Worm (Caenorhabditis elegans): ENCODE measurements around the gene ttr-8.

ttr-8 gene

DNA sequence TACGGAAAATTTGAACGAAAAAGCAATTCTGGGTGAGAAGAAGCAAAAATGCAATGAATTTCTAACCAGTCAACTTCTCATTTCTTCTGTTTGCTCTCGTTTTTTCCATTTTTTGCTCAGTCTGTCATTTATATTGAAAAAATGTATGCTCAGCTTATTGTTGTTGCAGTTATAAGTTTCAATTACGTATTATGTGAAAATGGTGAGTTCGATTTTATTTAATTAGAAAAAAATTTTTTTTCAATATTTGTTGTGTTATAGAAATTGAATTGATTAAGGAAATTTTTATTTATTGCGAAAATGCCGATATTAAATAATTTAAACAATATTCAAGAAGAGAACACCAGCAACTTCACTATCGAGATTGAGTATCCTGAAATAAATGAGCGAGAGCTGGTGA is 3.3 kb downstream of the ttr-8 start, which contains the start of gene lgc-12:
lgc-12 (plus strand) TSS at position 301 of the 400 bp plus-strand sequence.
- no peak for TF ChIP-seq ets-7 (tag; optimal IDR thresholded peaks at IDR 0.05)
- TF ChIP-seq sea-1 (GFP tag; conservative IDR thresholded peaks at IDR 0.05), result no peak
- no peak for TF ChIP-seq pes-1 (GFP tag; IDR thresholded peaks at IDR 0.05)
- TF ChIP-seq flt-1 (GFP tag; IDR thresholded peaks at IDR 0.05), result no peak
- no peak for TF ChIP-seq tbx-11 (GFP tag; IDR thresholded peaks at IDR 0.05)
- TF ChIP-seq ama-1 (optimal IDR thresholded peaks at IDR 0.05), result no peak
- TF ChIP-seq tra-4 (tag; optimal IDR thresholded peaks at IDR 0.05), result no peak
- no peak for TF ChIP-seq hnd-1 (tag; optimal IDR thresholded peaks at IDR 0.05)
- TF ChIP-seq F13C5.2 (tag; optimal IDR thresholded peaks at IDR 0.05), result no peak
- no peak for TF ChIP-seq scrt-1 (GFP tag; IDR thresholded peaks at IDR 0.05)

DNA sequence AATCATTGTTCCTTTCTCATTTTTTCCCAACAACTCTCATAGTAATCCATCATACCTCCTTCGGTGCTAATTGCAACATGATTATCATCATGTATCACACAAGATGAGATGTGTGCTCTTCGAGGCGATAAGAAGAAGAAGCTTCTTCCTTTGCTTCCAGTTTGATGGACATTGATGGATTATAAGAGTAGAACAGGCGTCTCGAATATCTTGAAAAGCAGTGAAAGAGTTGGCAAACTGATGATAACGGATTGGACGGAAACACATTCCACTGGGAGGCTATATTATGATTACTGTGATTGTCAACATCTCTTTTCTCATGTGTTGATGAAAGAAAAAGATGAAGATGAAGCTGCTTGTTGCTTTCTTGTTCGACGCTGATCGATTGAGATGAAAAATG is 5.3 kb downstream of the ttr-8 start:
- TF ChIP-seq tbx-11 (GFP tag; IDR thresholded peaks at IDR 0.05) (no peak), ama-1 (optimal IDR thresholded peaks at IDR 0.05) (no peak), aly-1 (tag; optimal IDR thresholded peaks at IDR 0.05) (no peak), ets-7 (tag; optimal IDR thresholded peaks at IDR 0.05) (no peak), B0310.2 (tag; optimal IDR thresholded peaks at IDR 0.05) (no peak), hmg-4 (GFP tag; optimal IDR thresholded peaks at IDR 0.05) (no peak), F13C5.2 (tag; optimal IDR thresholded peaks at IDR 0.05) (no peak), sea-1 (GFP tag; conservative IDR thresholded peaks at IDR 0.05) (no peak), hmbx-1 (tag; optimal IDR thresholded peaks at IDR 0.05) (no peak), ceh-13 (GFP tag; optimal IDR thresholded peaks at IDR 0.05) (no peak)

DNA sequence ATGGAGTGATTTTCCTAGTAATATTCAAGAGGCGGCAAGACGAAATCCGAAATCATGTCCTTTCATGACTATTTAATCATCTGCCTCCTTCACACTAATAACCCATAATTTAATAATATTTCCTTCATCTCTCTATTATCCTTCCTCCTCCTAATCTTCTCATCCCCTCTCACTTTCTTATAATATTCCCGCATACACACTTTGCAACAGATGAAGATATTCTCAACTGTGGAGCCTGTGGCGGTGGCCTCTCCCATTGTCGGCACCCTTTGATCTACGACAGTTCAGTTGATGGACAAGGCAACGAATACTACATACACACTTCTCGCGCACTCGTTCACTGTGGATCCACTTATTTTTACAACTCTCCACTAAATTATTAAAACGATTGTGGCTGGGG is 6.5 kb downstream of the ttr-8 start:
- TF ChIP-seq sea-1 (GFP tag; conservative IDR thresholded peaks at IDR 0.05) (no peak), hnd-1 (tag; optimal IDR thresholded peaks at IDR 0.05) (no peak), F13C5.2 (tag; optimal IDR thresholded peaks at IDR 0.05) (no peak), ets-7 (tag; optimal IDR thresholded peaks at IDR 0.05) (no peak), ama-1 (optimal IDR thresholded peaks at IDR 0.05) (no peak), scrt-1 (GFP tag; IDR thresholded peaks at IDR 0.05) (no peak), ceh-13 (GFP tag; optimal IDR thresholded peaks at IDR 0.05) (no peak), hmg-4 (GFP tag; optimal IDR thresholded peaks at IDR 0.05) (no peak), B0310.2 (tag; optimal IDR thresholded peaks at IDR 0.05) (no peak), tbx-11 (GFP tag; IDR thresholded peaks at IDR 0.05) (no peak), ceh-36 (tag; optimal IDR thresholded peaks at IDR 0.05) (no peak), aly-1 (tag; optimal IDR thresholded peaks at IDR 0.05) (no peak)

DNA sequence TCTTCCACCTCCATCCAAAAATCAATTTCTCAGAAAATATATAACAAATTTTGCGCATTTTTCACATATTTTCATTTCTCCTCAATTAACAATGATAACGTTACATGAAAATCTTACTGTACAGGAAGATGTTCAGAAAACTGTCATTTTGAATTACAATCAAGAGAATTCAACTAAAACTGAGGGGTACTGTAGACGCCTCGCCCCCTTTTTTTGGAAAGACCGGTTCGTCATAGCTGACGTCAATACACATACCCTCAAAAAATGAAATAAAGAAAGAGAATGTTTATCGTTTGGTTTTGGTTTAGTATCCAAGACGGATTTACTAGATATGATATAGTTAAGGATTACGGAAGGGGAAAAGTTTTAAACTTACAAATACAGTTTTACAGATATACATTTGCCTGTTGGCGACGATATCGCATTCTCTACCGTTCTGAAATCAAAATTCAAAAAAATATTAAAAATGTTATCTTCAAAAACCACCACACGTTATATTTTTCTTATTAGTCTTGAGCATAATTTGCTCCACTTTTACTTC is 7.1 kb downstream of the ttr-8 start:
- TF ChIP-seq ceh-36 (tag; optimal IDR thresholded peaks at IDR 0.05) (no peak), ama-1 (optimal IDR thresholded peaks at IDR 0.05) (no peak), B0310.2 (tag; optimal IDR thresholded peaks at IDR 0.05) (no peak), scrt-1 (GFP tag; IDR thresholded peaks at IDR 0.05) (no peak), tra-4 (tag; optimal IDR thresholded peaks at IDR 0.05) (no peak), ets-7 (tag; optimal IDR thresholded peaks at IDR 0.05) (no peak)

DNA sequence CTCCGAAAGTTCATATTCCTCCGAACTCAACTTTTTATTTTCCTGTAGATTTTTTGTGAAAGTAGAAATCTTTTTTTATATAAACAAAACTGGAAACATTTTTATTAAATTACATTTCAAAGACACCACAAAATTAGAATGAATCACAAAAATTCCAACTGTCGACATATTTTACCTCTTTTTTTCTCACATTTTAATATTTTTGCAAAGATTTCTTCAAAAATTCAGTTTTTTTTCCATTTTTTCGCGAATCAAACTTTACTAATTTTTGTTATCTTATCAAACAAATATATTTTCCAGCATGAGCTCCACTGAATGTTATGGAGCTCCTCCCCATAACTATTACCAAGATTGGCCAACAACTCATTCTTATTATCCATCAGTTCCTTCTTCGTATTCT is 9.8 kb downstream of the ttr-8 start, which contains the start of gene ceh-13:
ceh-13 (plus strand) TSS at position 301 of the 400 bp plus-strand sequence.
- TF ChIP-seq hmg-4 (GFP tag; optimal IDR thresholded peaks at IDR 0.05) (no peak), ama-1 (optimal IDR thresholded peaks at IDR 0.05) (no peak), flt-1 (GFP tag; IDR thresholded peaks at IDR 0.05) (no peak), B0310.2 (tag; optimal IDR thresholded peaks at IDR 0.05) (no peak), hmbx-1 (tag; optimal IDR thresholded peaks at IDR 0.05) (no peak), F13C5.2 (tag; optimal IDR thresholded peaks at IDR 0.05) (no peak), aly-1 (tag; optimal IDR thresholded peaks at IDR 0.05) (no peak), hnd-1 (tag; optimal IDR thresholded peaks at IDR 0.05) (no peak), ceh-36 (tag; optimal IDR thresholded peaks at IDR 0.05) (no peak), pes-1 (GFP tag; IDR thresholded peaks at IDR 0.05) (no peak), tbx-37 (GFP tag; conservative IDR thresholded peaks at IDR 0.05) (no peak), tbx-11 (GFP tag; IDR thresholded peaks at IDR 0.05) (no peak)

DNA sequence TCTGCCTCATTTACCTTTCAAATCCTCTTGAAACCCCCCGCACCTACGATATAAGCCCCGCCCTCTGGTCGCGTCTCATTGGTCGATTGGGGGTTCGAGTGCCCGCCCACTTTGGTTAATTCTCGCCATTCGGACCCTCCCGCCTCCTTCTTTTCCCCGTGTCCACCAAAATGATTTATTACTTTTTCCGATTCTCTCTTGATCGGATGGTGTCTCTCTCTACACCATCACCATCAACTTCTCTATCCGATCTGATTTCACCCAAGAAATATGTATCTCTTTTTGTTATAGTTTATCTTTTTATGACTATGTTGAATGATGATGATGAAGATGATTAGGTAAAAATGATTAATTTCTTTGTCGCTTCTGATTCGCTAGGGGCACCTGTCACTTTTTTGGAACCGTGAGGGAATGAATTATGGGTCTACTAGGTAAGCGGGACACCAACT is 10.4 kb downstream of the ttr-8 start:
- TF ChIP-seq tra-4 (tag; optimal IDR thresholded peaks at IDR 0.05) (no peak), ceh-13 (GFP tag; optimal IDR thresholded peaks at IDR 0.05) (peak; percentile 61), sea-1 (GFP tag; conservative IDR thresholded peaks at IDR 0.05) (0 out of 2 replicates have a peak, but pooled peaks have one; percentile 45), hnd-1 (tag; optimal IDR thresholded peaks at IDR 0.05) (no peak), tbx-11 (GFP tag; IDR thresholded peaks at IDR 0.05) (0 out of 2 replicates have a peak, but pooled peaks have one; percentile 40), F13C5.2 (tag; optimal IDR thresholded peaks at IDR 0.05) (no peak), scrt-1 (GFP tag; IDR thresholded peaks at IDR 0.05) (no peak), ama-1 (optimal IDR thresholded peaks at IDR 0.05) (no peak), hmbx-1 (tag; optimal IDR thresholded peaks at IDR 0.05) (no peak), ets-7 (tag; optimal IDR thresholded peaks at IDR 0.05) (no peak), hmg-4 (GFP tag; optimal IDR thresholded peaks at IDR 0.05) (peak; percentile 32), aly-1 (tag; optimal IDR thresholded peaks at IDR 0.05) (no peak)

DNA sequence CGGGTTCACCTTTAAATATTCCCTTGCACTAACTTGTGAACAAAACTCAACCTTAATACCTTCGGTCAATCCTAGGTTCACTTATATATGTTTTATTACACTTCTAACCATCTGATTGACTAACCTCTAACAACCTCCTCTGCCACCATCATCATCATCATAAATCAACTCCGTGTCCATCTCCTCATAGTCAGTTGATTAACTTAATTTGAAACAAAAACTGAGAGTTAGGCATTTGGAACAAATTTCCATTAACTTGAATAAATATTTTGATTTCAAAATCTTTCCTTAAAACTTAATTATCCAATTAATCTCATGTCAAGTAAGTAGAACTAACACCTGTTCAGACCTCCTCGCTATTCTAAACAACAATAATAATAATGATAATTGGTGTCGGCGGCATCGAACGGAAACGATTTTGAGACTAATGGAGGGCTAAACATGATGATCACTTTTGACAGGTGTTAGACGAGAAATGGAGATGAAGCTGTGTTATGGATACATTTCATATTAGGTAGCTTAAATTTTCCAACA is 11.4 kb downstream of the ttr-8 start:
- TF ChIP-seq tbx-37 (GFP tag; conservative IDR thresholded peaks at IDR 0.05), result no peak
- no peak for TF ChIP-seq flt-1 (GFP tag; IDR thresholded peaks at IDR 0.05)
- TF ChIP-seq ceh-13 (GFP tag; optimal IDR thresholded peaks at IDR 0.05), result no peak
- no peak for TF ChIP-seq ceh-36 (tag; optimal IDR thresholded peaks at IDR 0.05)
- no peak for TF ChIP-seq F13C5.2 (tag; optimal IDR thresholded peaks at IDR 0.05)
- TF ChIP-seq hnd-1 (tag; optimal IDR thresholded peaks at IDR 0.05), result no peak
- no peak for TF ChIP-seq hmg-4 (GFP tag; optimal IDR thresholded peaks at IDR 0.05)
- no peak for TF ChIP-seq hmbx-1 (tag; optimal IDR thresholded peaks at IDR 0.05)
- no peak for TF ChIP-seq ama-1 (optimal IDR thresholded peaks at IDR 0.05)
- no peak for TF ChIP-seq B0310.2 (tag; optimal IDR thresholded peaks at IDR 0.05)
- no peak for TF ChIP-seq tbx-11 (GFP tag; IDR thresholded peaks at IDR 0.05)
